Worm (Caenorhabditis elegans) whole organism, young adult: Measurements from ENCODE around the gene ifb-1.

ENCODE experiments used
- F22D6.2 ChIP-seq: sonication (generic microtip); optimal IDR thresholded peaks from 2 replicates; lab custom pipeline; 2016; ENCODE audit warnings: mild to moderate bottlenecking, missing genetic modification characterization, missing compliant biosample characterization
- F37B4.10 ChIP-seq: fragments of 200-800 bp; sonication (Bioruptor generic); IDR thresholded peaks from 2 replicates; pipeline ENCODE4 v1.3.6; 2022; ENCODE audit warnings: missing genetic modification characterization, missing compliant biosample characterization
- F52B5.7 ChIP-seq: sonication (generic microtip); optimal IDR thresholded peaks from 2 replicates; lab custom pipeline; 2016; ENCODE audit warnings: mild to moderate bottlenecking, missing genetic modification characterization, missing compliant biosample characterization
- F55B11.4 ChIP-seq: sonication (generic microtip); optimal IDR thresholded peaks from 2 replicates; lab custom pipeline; 2016; ENCODE audit warnings: missing compliant biosample characterization, missing genetic modification characterization, borderline replicate concordance; ENCODE audit not compliant: insufficient read depth
- F57C9.4 ChIP-seq: sonication (generic microtip); optimal IDR thresholded peaks from 2 replicates; lab custom pipeline; 2017; ENCODE audit warnings: mild to moderate bottlenecking, missing genetic modification characterization, missing compliant biosample characterization
- Y53F4B.3 ChIP-seq: fragments of 200-800 bp; sonication (Bioruptor generic); IDR thresholded peaks from 2 replicates; pipeline ENCODE4 v1.3.6; 2022; ENCODE audit warnings: missing genetic modification reagents, missing genetic modification characterization, missing compliant biosample characterization
- Y53G8AR.9 ChIP-seq: fragments of 200-800 bp; sonication (Bioruptor generic); conservative IDR thresholded peaks from 2 replicates; pipeline ENCODE4 v1.3.6; 2022; ENCODE audit warnings: missing genetic modification reagents, missing genetic modification characterization, missing compliant biosample characterization
- Y79H2A.3 ChIP-seq: fragments of 200-800 bp; sonication (Bioruptor generic); conservative IDR thresholded peaks from 2 replicates; pipeline ENCODE4 v1.3.6; 2022; ENCODE audit warnings: missing genetic modification reagents, missing genetic modification characterization, missing compliant biosample characterization
- Y95B8A.8 ChIP-seq: fragments of 200-800 bp; sonication (Bioruptor generic); IDR thresholded peaks from 2 replicates; pipeline ENCODE4 v1.3.6; 2022; ENCODE audit warnings: missing genetic modification reagents, missing genetic modification characterization, missing compliant biosample characterization
- akir-1 ChIP-seq: fragments of 200-800 bp; sonication (Bioruptor generic); optimal IDR thresholded peaks from 2 replicates; lab custom pipeline; 2018; ENCODE audit warnings: mild to moderate bottlenecking, missing genetic modification characterization, moderate library complexity, missing compliant biosample characterization
- ama-1 ChIP-seq, 3 experiments: fragments of 150-350 bp in 1 of 3; sonication (generic microtip) in 2 of 3; optimal IDR thresholded peaks; 2 replicates each; lab custom pipeline; 2014 to 2018; ENCODE audit warnings: missing biosample characterization in 2 of 3, missing genetic modification characterization in 2 of 3, missing genetic modification reagents in 2 of 3
- athp-1 ChIP-seq: sonication (generic microtip); optimal IDR thresholded peaks from 2 replicates; lab custom pipeline; 2017; ENCODE audit warnings: mild to moderate bottlenecking, missing genetic modification characterization, missing compliant biosample characterization
- attf-3 ChIP-seq: fragments of 200-800 bp; sonication (Bioruptor generic); conservative IDR thresholded peaks from 2 replicates; pipeline ENCODE4 v1.3.6; 2022; ENCODE audit warnings: missing genetic modification reagents, missing genetic modification characterization, missing compliant biosample characterization
- bed-2 ChIP-seq: fragments of 200-800 bp; sonication (Bioruptor generic); IDR thresholded peaks from 2 replicates; pipeline ENCODE4 v1.3.6; 2022; ENCODE audit warnings: missing genetic modification reagents, missing genetic modification characterization, missing compliant biosample characterization
- ceh-100 ChIP-seq: fragments of 200-800 bp; sonication (Bioruptor generic); IDR thresholded peaks from 2 replicates; pipeline ENCODE4 v1.3.6; 2022; ENCODE audit warnings: missing genetic modification reagents, missing genetic modification characterization, missing compliant biosample characterization
- ceh-91 ChIP-seq: fragments of 200-800 bp; sonication (Bioruptor generic); IDR thresholded peaks from 2 replicates; pipeline ENCODE4 v1.3.6; 2022; ENCODE audit warnings: missing genetic modification reagents, missing genetic modification characterization, missing compliant biosample characterization
- die-1 ChIP-seq: sonication (generic microtip); optimal IDR thresholded peaks from 2 replicates; lab custom pipeline; 2016; ENCODE audit warnings: missing genotype, mild to moderate bottlenecking, missing genetic modification characterization, missing compliant biosample characterization
- dpff-1 ChIP-seq: sonication (generic microtip); optimal IDR thresholded peaks from 2 replicates; lab custom pipeline; 2017; ENCODE audit warnings: mild to moderate bottlenecking, missing genetic modification characterization, missing compliant biosample characterization
- gei-17 ChIP-seq: fragments of 200-800 bp; sonication (Bioruptor generic); optimal IDR thresholded peaks from 2 replicates; lab custom pipeline; 2018; ENCODE audit warnings: mild to moderate bottlenecking, missing genetic modification characterization, missing compliant biosample characterization
- hmg-1.2 ChIP-seq: fragments of 200-800 bp; sonication (Bioruptor generic); IDR thresholded peaks from 2 replicates; pipeline ENCODE4 v1.3.6; 2022; ENCODE audit warnings: missing genetic modification reagents, missing genetic modification characterization, missing compliant biosample characterization
- hrde-1 ChIP-seq: sonication (generic microtip); optimal IDR thresholded peaks from 2 replicates; lab custom pipeline; 2016; ENCODE audit warnings: missing genetic modification characterization, mild to moderate bottlenecking, missing compliant biosample characterization, moderate library complexity, missing genotype, missing genetic modification reagents, borderline replicate concordance
- lag-1 ChIP-seq: fragments of 200-800 bp; sonication (Bioruptor generic); IDR thresholded peaks from 2 replicates; pipeline ENCODE4 v1.3.6; 2022; ENCODE audit warnings: missing genetic modification reagents, missing genetic modification characterization, missing compliant biosample characterization
- let-526 ChIP-seq: fragments of 200-800 bp; sonication (Bioruptor generic); IDR thresholded peaks from 2 replicates; pipeline ENCODE4 v1.3.6; 2022; ENCODE audit warnings: missing genetic modification reagents, missing genetic modification characterization, missing compliant biosample characterization
- lin-26 ChIP-seq: fragments of 200-800 bp; sonication (Bioruptor generic); IDR thresholded peaks from 2 replicates; pipeline ENCODE4 v1.3.6; 2022; ENCODE audit warnings: missing genetic modification reagents, missing genetic modification characterization, missing compliant biosample characterization
- lin-54 ChIP-seq: fragments of 200-800 bp; sonication (Bioruptor generic); optimal IDR thresholded peaks from 2 replicates; lab custom pipeline; 2018; ENCODE audit warnings: mild to moderate bottlenecking, missing genetic modification characterization, missing compliant biosample characterization
- lsl-1 ChIP-seq: fragments of 200-800 bp; sonication (Bioruptor generic); optimal IDR thresholded peaks from 2 replicates; lab custom pipeline; 2018; ENCODE audit warnings: mild to moderate bottlenecking, missing genetic modification characterization, moderate library complexity, missing compliant biosample characterization
- madf-10 ChIP-seq: sonication (generic microtip); optimal IDR thresholded peaks from 2 replicates; lab custom pipeline; 2016; ENCODE audit warnings: mild to moderate bottlenecking, missing genetic modification characterization, missing compliant biosample characterization
- madf-8 ChIP-seq: fragments of 200-800 bp; sonication (Bioruptor generic); conservative IDR thresholded peaks from 2 replicates; pipeline ENCODE4 v1.3.6; 2022; ENCODE audit warnings: missing genetic modification reagents, missing genetic modification characterization, missing compliant biosample characterization
- mel-28 ChIP-seq: sonication (generic microtip); optimal IDR thresholded peaks from 2 replicates; lab custom pipeline; 2016; ENCODE audit warnings: borderline replicate concordance, mild to moderate bottlenecking, missing genetic modification characterization, missing compliant biosample characterization
- mes-4 ChIP-seq: sonication (generic microtip); optimal IDR thresholded peaks from 2 replicates; lab custom pipeline; 2016; ENCODE audit warnings: missing genotype, missing genetic modification characterization, missing compliant biosample characterization
- mxl-1 ChIP-seq: sonication (generic microtip); optimal IDR thresholded peaks from 2 replicates; lab custom pipeline; 2016; ENCODE audit warnings: missing genetic modification characterization, missing compliant biosample characterization
- nhr-179 ChIP-seq: sonication (generic microtip); optimal IDR thresholded peaks from 2 replicates; lab custom pipeline; 2016; ENCODE audit warnings: mild to moderate bottlenecking, missing genetic modification characterization, missing compliant biosample characterization
- nhr-80 ChIP-seq: sonication (generic microtip); optimal IDR thresholded peaks from 2 replicates; lab custom pipeline; 2016; ENCODE audit warnings: missing genetic modification characterization, missing compliant biosample characterization
- pha-4 ChIP-seq: fragments of 150-350 bp; sonication (generic microtip); optimal IDR thresholded peaks from 2 replicates; lab custom pipeline; 2014; ENCODE audit warnings: missing biosample characterization, missing genetic modification reagents, missing genetic modification characterization
- rec-8 ChIP-seq, 2 experiments: sonication (generic microtip); optimal IDR thresholded peaks; 2 replicates each; lab custom pipeline; 2016; ENCODE audit warnings: mild to moderate bottlenecking in 2 of 2, missing genetic modification characterization in 2 of 2, missing genetic modification reagents in 2 of 2, missing genotype in 2 of 2, missing biosample characterization in 1 of 2, missing compliant biosample characterization in 1 of 2, moderate library complexity in 1 of 2
- rpc-1 ChIP-seq, 2 experiments: fragments of 150-350 bp in 1 of 2; sonication (generic microtip) in 1 of 2; optimal IDR thresholded peaks; 2 replicates each; lab custom pipeline; 2014 to 2018; ENCODE audit warnings: missing biosample characterization in 1 of 2, missing genetic modification characterization in 1 of 2, missing genetic modification reagents in 1 of 2, missing genotype in 1 of 2
- sea-2 ChIP-seq: fragments of 200-800 bp; sonication (Bioruptor generic); IDR thresholded peaks from 2 replicates; pipeline ENCODE4 v1.3.6; 2022; ENCODE audit warnings: missing genetic modification characterization, missing compliant biosample characterization
- snpc-3.4 ChIP-seq: sonication (generic microtip); optimal IDR thresholded peaks from 2 replicates; lab custom pipeline; 2017; ENCODE audit warnings: missing genetic modification characterization, mild to moderate bottlenecking, missing compliant biosample characterization, antibody characterized with exemption, moderate library complexity, missing genotype, missing genetic modification reagents
- somi-1 ChIP-seq: fragments of 200-800 bp; sonication (Bioruptor generic); optimal IDR thresholded peaks from 2 replicates; lab custom pipeline; 2018; ENCODE audit warnings: mild to moderate bottlenecking, missing genetic modification characterization, missing compliant biosample characterization
- sptf-2 ChIP-seq: fragments of 200-800 bp; sonication (Bioruptor generic); optimal IDR thresholded peaks from 2 replicates; lab custom pipeline; 2018; ENCODE audit warnings: mild to moderate bottlenecking, missing genetic modification characterization, missing compliant biosample characterization
- tbx-9 ChIP-seq: sonication (generic microtip); optimal IDR thresholded peaks from 2 replicates; lab custom pipeline; 2016; ENCODE audit warnings: borderline replicate concordance, missing genetic modification characterization, inconsistent platforms, missing compliant biosample characterization
- ztf-25 ChIP-seq: fragments of 200-800 bp; sonication (Bioruptor generic); IDR thresholded peaks from 2 replicates; pipeline ENCODE4 v1.3.6; 2022; ENCODE audit warnings: missing genetic modification reagents, missing genetic modification characterization, missing compliant biosample characterization

The ifb-1 gene

DNA sequence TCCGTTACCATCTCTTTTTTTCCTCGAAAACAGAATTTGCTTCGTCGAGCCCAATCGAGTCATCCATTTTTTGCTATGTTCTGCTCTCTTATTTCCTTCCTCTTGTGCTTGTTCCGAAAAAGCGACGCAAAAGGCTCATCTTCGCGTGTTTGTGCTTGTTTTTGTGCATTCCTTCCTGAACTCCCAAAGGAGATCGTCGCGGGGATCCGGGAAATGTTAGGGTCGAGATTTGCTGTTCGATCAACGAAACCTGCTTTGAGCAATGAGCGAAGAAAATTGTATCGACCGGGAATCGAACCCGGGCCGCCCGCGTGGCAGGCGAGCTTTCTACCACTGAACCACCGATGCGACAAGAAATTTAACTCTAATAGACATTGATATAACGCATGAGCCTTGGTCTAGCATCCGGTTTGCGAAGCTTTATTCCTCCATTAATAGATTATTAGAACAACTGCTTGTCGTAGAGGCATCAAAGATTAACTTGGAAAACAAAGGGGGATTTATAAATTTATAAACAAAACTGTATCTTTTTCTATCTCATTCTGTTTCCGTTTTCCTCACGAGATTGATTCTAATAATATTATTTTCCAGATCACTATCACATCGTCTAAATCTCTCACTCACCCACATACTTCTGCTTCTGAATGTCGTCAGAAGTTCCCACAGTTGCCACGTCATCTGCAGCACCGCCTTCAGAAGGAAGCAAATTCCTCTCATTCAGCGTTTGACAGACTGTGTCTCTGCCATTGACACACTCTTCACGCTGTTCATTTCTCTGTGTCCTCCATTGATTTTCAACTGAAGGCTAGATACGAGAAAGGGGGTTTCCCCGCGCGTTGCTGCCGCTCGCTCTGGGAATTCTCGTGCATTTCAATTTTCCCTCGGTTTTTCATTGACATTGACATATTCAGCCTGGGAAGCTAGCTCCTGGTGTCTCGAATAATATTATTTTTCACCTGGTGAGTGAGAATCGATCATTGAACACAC, 16.8 kb downstream of the ifb-1 start, which contains the start of gene K05F1.6 (continued):
- TF ChIP-seq nhr-179 (tag; lab: Kevin White, UChicago) (peak; percentile 33), Y53F4B.3 (GFP tag; lab: Robert Waterston, UW) (peak; percentile 60; the same call in 1 of the 2 replicates), ztf-25 (GFP tag; lab: Robert Waterston, UW) (peak; percentile 88; the same call in 1 of the 2 replicates), attf-3 (GFP tag; lab: Robert Waterston, UW) (peak; percentile 48; the same call in 1 of the 2 replicates), F52B5.7 (tag; lab: Kevin White, UChicago) (peak; percentile 90), gei-17 (GFP tag; lab: Kevin White, UChicago) (no peak), mes-4 (tag; lab: Kevin White, UChicago) (peak; percentile 76), hmg-1.2 (GFP tag; lab: Robert Waterston, UW) (peak; percentile 90), ceh-100 (GFP tag; lab: Robert Waterston, UW) (peak; percentile 73), hrde-1 (peak; percentile 90), akir-1 (GFP tag; lab: Kevin White, UChicago) (no peak), ama-1 (optimal IDR thresholded peaks at IDR 0.05; lab: Kevin White, UChicago) (no peak), ama-1 (GFP tag; optimal IDR thresholded peaks at IDR 0.05; lab: Kevin White, UChicago) (peak; percentile 36 to 67), F37B4.10 (GFP tag; lab: Robert Waterston, UW) (no peak), athp-1 (tag; lab: Kevin White, UChicago) (peak; percentile 77), nhr-80 (tag; lab: Kevin White, UChicago) (peak; percentile 81), dpff-1 (peak; percentile 66), tbx-9 (tag; lab: Kevin White, UChicago) (no peak), let-526 (peak; percentile 67; the same call in 1 of the 2 replicates), sea-2 (GFP tag; lab: Robert Waterston, UW) (no peak), lag-1 (GFP tag; lab: Robert Waterston, UW) (no peak), F55B11.4 (tag; lab: Kevin White, UChicago) (no peak), Y95B8A.8 (GFP tag; lab: Robert Waterston, UW) (peak; percentile 70), pha-4 (tag; lab: Kevin White, UChicago) (no peak), lsl-1 (GFP tag; lab: Kevin White, UChicago) (peak; percentile 63), snpc-3.4 (tag; lab: Kevin White, UChicago) (peak; percentile 84), mel-28 (no peak), ceh-91 (GFP tag; lab: Robert Waterston, UW) (peak; percentile 57), F57C9.4 (tag; lab: Kevin White, UChicago) (no peak), die-1 (tag; lab: Kevin White, UChicago) (peak; percentile 90), rpc-1 (optimal IDR thresholded peaks at IDR 0.05; lab: Kevin White, UChicago) (peak; percentile 90), rpc-1 (tag; optimal IDR thresholded peaks at IDR 0.05; lab: Kevin White, UChicago) (peak; percentile 89), Y53G8AR.9 (GFP tag; lab: Robert Waterston, UW) (peak; percentile 77; the same call in 1 of the 2 replicates), somi-1 (GFP tag; lab: Kevin White, UChicago) (peak; percentile 82), bed-2 (GFP tag; lab: Robert Waterston, UW) (peak; percentile 61; the same call in 1 of the 2 replicates), madf-10 (tag; lab: Kevin White, UChicago) (peak; percentile 70), sptf-2 (peak; percentile 80), F22D6.2 (no peak), lin-54 (peak; percentile 74), lin-26 (GFP tag; lab: Robert Waterston, UW) (peak; percentile 95), madf-8 (GFP tag; lab: Robert Waterston, UW) (0 out of 2 replicates have a peak, but pooled peaks have one; percentile 5), rec-8 (tag; optimal IDR thresholded peaks at IDR 0.05; lab: Kevin White, UChicago) (peak; percentile 81 to 91), Y79H2A.3 (peak; percentile 64; the same call in 1 of the 2 replicates), mxl-1 (tag; lab: Kevin White, UChicago) (peak; percentile 76)
